Fruit fly (Drosophila melanogaster): ENCODE measurements around the gene Acsf2.

dm6 chr2L:5341015-5341608 is 922 bp downstream of the Acsf2 start:
- TF ChIP-seq insv (optimal IDR thresholded peaks at IDR 0.05), result no peak
- no peak for TF ChIP-seq psq (optimal IDR thresholded peaks at IDR 0.05)
- no peak for TF ChIP-seq h (optimal IDR thresholded peaks at IDR 0.05)
- no peak for TF ChIP-seq ttk (optimal IDR thresholded peaks at IDR 0.05)

Data from Kc167 (cell line).